Worm (Caenorhabditis elegans) whole organism, L4/young adult: ENCODE results near the gene ugt-58.

Experiments used
- dao-5 ChIP-seq: sonication (generic microtip); optimal IDR thresholded peaks from 2 replicates; lab custom pipeline; 2016; ENCODE audit warnings: missing genotype, missing genetic modification characterization, moderate library complexity, missing compliant biosample characterization
- him-1 ChIP-seq: sonication (generic microtip); optimal IDR thresholded peaks from 2 replicates; lab custom pipeline; 2016; ENCODE audit warnings: missing genotype, missing genetic modification reagents, missing genetic modification characterization, missing compliant biosample characterization

- TF ChIP-seq him-1 (tag; lab: Kevin White, UChicago), result no peak
- TF ChIP-seq dao-5 (tag; lab: Kevin White, UChicago), result no peak
These were observed 4.5 kb upstream of the ugt-58 start, which contains the start of the genes E02H1.1 and tag-124 for ce11 chrII:9591071-9591470.
